Worm (Caenorhabditis elegans) whole organism, L2 larva: Measurements from ENCODE around the gene vha-6.

Experiments used
- C34F6.9 ChIP-seq: fragments of 150-350 bp; optimal IDR thresholded peaks from 2 replicates; lab custom pipeline; 2014; ENCODE audit warnings: missing biosample characterization, missing genetic modification characterization
- ama-1 ChIP-seq: fragments of 150-350 bp; optimal IDR thresholded peaks from 2 replicates; lab custom pipeline; 2018; ENCODE audit warnings: inconsistent platforms
- egl-27 ChIP-seq: sonication (generic microtip); optimal IDR thresholded peaks from 3 replicates; lab custom pipeline; 2017; ENCODE audit warnings: missing biosample characterization, missing genetic modification reagents, missing genetic modification characterization
- lin-13 ChIP-seq: fragments of 150-350 bp; optimal IDR thresholded peaks from 2 replicates; lab custom pipeline; 2014; ENCODE audit warnings: missing biosample characterization, missing genetic modification reagents, missing genetic modification characterization
- lsy-2 ChIP-seq, 2 experiments: fragments of 150-350 bp in 1 of 2; sonication (generic microtip) in 1 of 2; optimal IDR thresholded peaks; 2 replicates each; lab custom pipeline; 2014 to 2017; ENCODE audit warnings: missing biosample characterization in 2 of 2, missing genetic modification characterization in 2 of 2
- mbf-1 ChIP-seq: sonication (generic microtip); optimal IDR thresholded peaks from 2 replicates; lab custom pipeline; 2017; ENCODE audit warnings: missing biosample characterization, missing genetic modification characterization
- nhr-6 ChIP-seq: fragments of 150-350 bp; optimal IDR thresholded peaks from 2 replicates; lab custom pipeline; 2014; ENCODE audit warnings: missing biosample characterization, missing genetic modification characterization
- nhr-77 ChIP-seq: fragments of 150-350 bp; optimal IDR thresholded peaks from 2 replicates; lab custom pipeline; 2014; ENCODE audit warnings: missing biosample characterization, missing genetic modification characterization
- sma-9 ChIP-seq, 2 experiments: fragments of 150-350 bp in 1 of 2; sonication (generic microtip) in 1 of 2; optimal IDR thresholded peaks; 2 replicates each; lab custom pipeline; 2014 to 2016; ENCODE audit warnings: missing genetic modification characterization in 2 of 2, mild to moderate bottlenecking in 1 of 2, missing biosample characterization in 1 of 2, missing compliant biosample characterization in 1 of 2, missing genetic modification reagents in 1 of 2, moderate library complexity in 1 of 2
- unc-62 ChIP-seq: fragments of 150-350 bp; optimal IDR thresholded peaks from 2 replicates; lab custom pipeline; 2014; ENCODE audit warnings: missing biosample characterization, missing genetic modification reagents, missing genetic modification characterization
- ztf-11 ChIP-seq: sonication (generic microtip); optimal IDR thresholded peaks from 2 replicates; lab custom pipeline; 2017; ENCODE audit warnings: missing biosample characterization, missing genetic modification characterization

DNA sequence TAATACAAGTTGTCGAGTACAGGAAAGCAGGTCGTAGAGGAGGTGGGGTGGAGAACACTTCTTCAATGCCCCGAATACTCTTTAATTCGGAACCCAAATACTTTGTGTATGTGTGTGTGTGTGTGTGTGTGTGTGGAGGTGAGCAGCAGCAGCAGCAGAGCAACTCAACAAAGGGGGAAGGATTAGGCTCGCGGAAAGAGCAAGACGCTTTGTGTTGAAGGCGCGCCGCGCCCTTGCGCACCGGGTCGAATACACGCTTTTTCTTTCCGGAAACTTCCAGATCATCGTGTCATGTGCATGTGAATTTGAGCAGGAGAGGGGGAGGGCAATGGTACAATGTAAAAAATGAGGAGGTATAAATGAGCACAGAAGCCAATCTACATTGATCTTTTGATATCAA lies 39.5 kb downstream of the vha-6 start:
- TF ChIP-seq lin-13 (GFP tag; lab: Kevin White, UChicago) (no peak), ztf-11 (tag; lab: Kevin White, UChicago) (no peak), ama-1 (lab: Kevin White, UChicago) (no peak), lsy-2 (tag; optimal IDR thresholded peaks at IDR 0.05; lab: Kevin White, UChicago) (no peak), egl-27 (tag; lab: Kevin White, UChicago) (no peak), mbf-1 (tag; lab: Kevin White, UChicago) (no peak), unc-62 (no peak), C34F6.9 (no peak), sma-9 (GFP tag; optimal IDR thresholded peaks at IDR 0.05; lab: Kevin White, UChicago) (no peak), sma-9 (tag; optimal IDR thresholded peaks at IDR 0.05; lab: Kevin White, UChicago) (no peak), nhr-77 (tag; lab: Kevin White, UChicago) (no peak), nhr-6 (tag; lab: Kevin White, UChicago) (no peak)
